Worm (Caenorhabditis elegans): Measurements from ENCODE around the gene zip-7.

DNA sequence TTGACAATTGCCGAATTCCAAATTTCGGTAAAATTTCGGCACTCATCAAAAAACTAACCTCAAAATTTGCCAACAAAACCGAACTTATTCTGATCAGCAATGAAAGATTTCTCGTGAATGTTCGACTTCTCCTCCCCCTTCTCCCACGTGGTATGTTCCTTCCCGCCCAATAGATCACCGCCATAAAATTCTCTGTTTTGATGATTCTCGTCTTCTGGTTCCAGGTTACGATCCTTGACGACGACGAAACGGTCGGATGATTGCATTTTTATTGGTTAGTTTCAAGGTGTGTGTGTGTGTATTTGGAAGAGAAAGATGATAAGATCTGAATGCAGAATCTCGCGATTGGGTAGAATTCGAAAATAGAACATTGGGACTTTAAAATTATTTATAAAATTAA, 37.2 kb upstream of the zip-7 start, which contains the start of gene uroc-1:
- TF ChIP-seq hlh-11 (tag; optimal IDR thresholded peaks at IDR 0.05) = no peak
- TF ChIP-seq fkh-10 (GFP tag; optimal IDR thresholded peaks at IDR 0.05) = no peak
- TF ChIP-seq pha-4 (GFP tag; IDR thresholded peaks at IDR 0.05) = no peak
- no peak for TF ChIP-seq pha-4 (tag; optimal IDR thresholded peaks at IDR 0.05)
- TF ChIP-seq nhr-237 (tag; optimal IDR thresholded peaks at IDR 0.05) = no peak
- TF ChIP-seq nhr-28 (tag; optimal IDR thresholded peaks at IDR 0.05) = no peak
- TF ChIP-seq dpl-1 (GFP tag; optimal IDR thresholded peaks at IDR 0.05) = no peak
- TF ChIP-seq skn-1 (tag; optimal IDR thresholded peaks at IDR 0.05) = no peak
- no peak for TF ChIP-seq unc-130 (GFP tag; optimal IDR thresholded peaks at IDR 0.05)
- no peak for TF ChIP-seq nhr-10 (tag; optimal IDR thresholded peaks at IDR 0.05)
- no peak for TF ChIP-seq nhr-25 (tag; optimal IDR thresholded peaks at IDR 0.05; ENCODE audit: borderline replicate concordance, insufficient read depth)
- no peak for TF ChIP-seq nhr-11 (tag; optimal IDR thresholded peaks at IDR 0.05)

Data from whole organism, L4 larva.